Fruit fly (Drosophila melanogaster): ENCODE results near the gene FER.

Gene FER

DNA sequence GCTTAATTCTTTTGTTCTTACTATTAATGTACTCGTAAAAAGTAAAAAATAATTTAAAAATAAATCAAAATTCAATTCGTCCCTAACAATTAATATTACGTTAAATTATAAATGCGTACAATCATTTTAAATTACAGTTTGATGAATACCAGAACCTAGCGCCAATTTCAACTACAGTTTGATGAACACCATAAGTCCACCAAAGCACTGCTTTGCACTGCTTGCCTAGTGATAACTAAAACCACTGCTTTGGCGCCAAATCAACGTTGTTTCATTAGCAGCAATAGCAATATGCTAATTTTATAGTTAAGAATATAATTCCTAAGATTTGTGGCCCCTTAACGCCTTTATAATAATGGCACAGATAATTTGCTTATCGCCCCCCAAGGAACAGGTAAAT lies 65.5 kb downstream of the FER start (continued):
- TF ChIP-seq lmd (GFP tag; IDR thresholded peaks at IDR 0.05), result no peak
- no peak for TF ChIP-seq CG9215 (GFP tag; IDR thresholded peaks at IDR 0.05)
- peak; percentile 1 for TF ChIP-seq CG12659 (GFP tag; optimal IDR thresholded peaks at IDR 0.05)
- TF ChIP-seq CG10543 (GFP tag; optimal IDR thresholded peaks at IDR 0.05), result no peak
- TF ChIP-seq crol (GFP tag; IDR thresholded peaks at IDR 0.05), result no peak
- TF ChIP-seq btn (GFP tag; optimal IDR thresholded peaks at IDR 0.05), result no peak
- no peak for TF ChIP-seq CG14667 (GFP tag; IDR thresholded peaks at IDR 0.05)
- no peak for TF ChIP-seq Usf (GFP tag; optimal IDR thresholded peaks at IDR 0.05)
- no peak for TF ChIP-seq prd (optimal IDR thresholded peaks at IDR 0.05)
- peak; percentile 65; the same call in 2 of the 3 replicates for TF ChIP-seq prd (GFP tag; IDR thresholded peaks at IDR 0.05)
- TF ChIP-seq ken (GFP tag; IDR thresholded peaks at IDR 0.05), result no peak
- peak; percentile 30; the same call in 1 of the 3 replicates for TF ChIP-seq CG7963 (GFP tag; IDR thresholded peaks at IDR 0.05; ENCODE audit: partially characterized antibody)
- TF ChIP-seq CG2202 (tag; optimal IDR thresholded peaks at IDR 0.05), result no peak
- no peak for TF ChIP-seq Atf-2 (GFP tag; optimal IDR thresholded peaks at IDR 0.05)
- TF ChIP-seq ham (GFP tag; IDR thresholded peaks at IDR 0.05), result no peak
- no peak for TF ChIP-seq usp (GFP tag; optimal IDR thresholded peaks at IDR 0.05)
- no peak for TF ChIP-seq Camta (GFP tag; optimal IDR thresholded peaks at IDR 0.05)
- TF ChIP-seq Trl (optimal IDR thresholded peaks at IDR 0.05), result no peak
- no peak for TF ChIP-seq Trl (GFP tag; optimal IDR thresholded peaks at IDR 0.05)
- no peak for TF ChIP-seq CG14441 (GFP tag; IDR thresholded peaks at IDR 0.05)
- no peak for TF ChIP-seq nau (GFP tag; optimal IDR thresholded peaks at IDR 0.05)
- no peak for TF ChIP-seq gem (tag; optimal IDR thresholded peaks at IDR 0.05)
- no peak for TF ChIP-seq tll (GFP tag; optimal IDR thresholded peaks at IDR 0.05)
- peak; percentile 47 for TF ChIP-seq CG15601 (tag; optimal IDR thresholded peaks at IDR 0.05)
- TF ChIP-seq CG4854 (GFP tag; optimal IDR thresholded peaks at IDR 0.05), result no peak
- TF ChIP-seq luna (GFP tag; optimal IDR thresholded peaks at IDR 0.05), result no peak
- TF ChIP-seq CG11247 (GFP tag; IDR thresholded peaks at IDR 0.05), result no peak
- TF ChIP-seq CG9817 (tag; optimal IDR thresholded peaks at IDR 0.05), result no peak
- TF ChIP-seq CG8478 (optimal IDR thresholded peaks at IDR 0.05), result peak; percentile 71
- no peak for TF ChIP-seq sob (GFP tag; IDR thresholded peaks at IDR 0.05)
- no peak for TF ChIP-seq ci (GFP tag; IDR thresholded peaks at IDR 0.05)
- TF ChIP-seq trem (tag; optimal IDR thresholded peaks at IDR 0.05), result no peak
- TF ChIP-seq CG2712 (tag; optimal IDR thresholded peaks at IDR 0.05), result no peak
- TF ChIP-seq CG17912 (GFP tag; optimal IDR thresholded peaks at IDR 0.05), result no peak
- no peak for TF ChIP-seq sisA (GFP tag; IDR thresholded peaks at IDR 0.05)
- no peak for TF ChIP-seq dpn (GFP tag; optimal IDR thresholded peaks at IDR 0.05)
- TF ChIP-seq Dref (GFP tag; IDR thresholded peaks at IDR 0.05), result peak; percentile 36; the same call in 1 of the 2 replicates

DNA sequence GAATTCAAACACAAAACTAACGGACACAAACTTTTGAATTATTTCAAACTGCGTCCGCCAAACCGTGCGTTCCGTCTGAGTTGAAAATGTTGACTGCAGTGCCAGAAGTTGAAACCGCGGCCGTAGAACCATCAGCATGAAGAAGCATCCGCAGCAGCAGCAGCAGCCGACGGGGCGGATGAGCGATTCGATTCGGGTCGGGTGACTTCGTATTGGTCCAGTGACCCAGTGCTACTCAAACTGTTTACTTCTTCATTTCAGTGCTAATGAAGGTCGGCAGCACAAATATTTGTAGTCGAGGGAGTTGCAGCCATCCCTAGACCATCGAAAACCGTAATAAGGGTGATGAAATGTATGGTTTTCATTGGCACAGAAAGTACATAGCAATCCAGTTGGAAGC lies 65.9 kb downstream of the FER start, which contains the start of gene CG8861:
Gene CG8861 (minus strand): TSS at position 101 of the 400 bp plus-strand sequence.
- TF ChIP-seq CG6791 (GFP tag; IDR thresholded peaks at IDR 0.05; ENCODE audit: partially characterized antibody) (peak; percentile 6; the same call in 1 of the 3 replicates), vnd (GFP tag; IDR thresholded peaks at IDR 0.05; ENCODE audit: partially characterized antibody) (0 out of 3 replicates have a peak, but pooled peaks have one; percentile 7), amos (GFP tag; IDR thresholded peaks at IDR 0.05; ENCODE audit: partially characterized antibody) (no peak), Deaf1 (tag; optimal IDR thresholded peaks at IDR 0.05) (peak; percentile 89)

dm6 chr3R:9321470-9321869 lies 72.9 kb downstream of the FER start, which contains the start of gene HP1e:
Gene HP1e, plus strand, starts transcription at chr3R:9321770.
- TF ChIP-seq CG13894 (tag; optimal IDR thresholded peaks at IDR 0.05) (no peak), Meics (GFP tag; optimal IDR thresholded peaks at IDR 0.05) (no peak), ken (GFP tag; IDR thresholded peaks at IDR 0.05) (no peak), CG4854 (GFP tag; optimal IDR thresholded peaks at IDR 0.05) (no peak), tin (GFP tag; optimal IDR thresholded peaks at IDR 0.05) (no peak), CG16863 (GFP tag; optimal IDR thresholded peaks at IDR 0.05) (no peak), Lpt (GFP tag; optimal IDR thresholded peaks at IDR 0.05) (no peak), ems (GFP tag; optimal IDR thresholded peaks at IDR 0.05) (no peak), aop (GFP tag; IDR thresholded peaks at IDR 0.05) (no peak), Med (GFP tag) (no peak), insv (GFP tag; optimal IDR thresholded peaks at IDR 0.05) (no peak), CG9817 (tag; optimal IDR thresholded peaks at IDR 0.05) (no peak)

All from whole organism, embryonic.